Worm (Caenorhabditis elegans) whole organism, L3 larva: ENCODE data around the gene xbx-4.

Experiments
- ZK546.5 ChIP-seq: sonication (generic microtip); optimal IDR thresholded peaks from 2 replicates; lab custom pipeline; 2017; ENCODE audit warnings: missing biosample characterization, missing genetic modification characterization
- ama-1 ChIP-seq: fragments of 150-350 bp; optimal IDR thresholded peaks from 2 replicates; lab custom pipeline; 2018
- ceh-16 ChIP-seq: sonication (generic microtip); optimal IDR thresholded peaks from 2 replicates; lab custom pipeline; 2017; ENCODE audit warnings: missing biosample characterization, missing genetic modification characterization
- ceh-82 ChIP-seq: fragments of 150-350 bp; optimal IDR thresholded peaks from 2 replicates; lab custom pipeline; 2014; ENCODE audit warnings: missing biosample characterization, missing genetic modification characterization
- ceh-9 ChIP-seq: sonication (generic microtip); optimal IDR thresholded peaks from 2 replicates; lab custom pipeline; 2018; ENCODE audit warnings: missing biosample characterization, missing genetic modification characterization
- egl-27 ChIP-seq: sonication (generic microtip); optimal IDR thresholded peaks from 4 replicates; lab custom pipeline; 2017; ENCODE audit warnings: missing biosample characterization, missing genetic modification reagents, missing genetic modification characterization
- egl-5 ChIP-seq: fragments of 150-350 bp; optimal IDR thresholded peaks from 2 replicates; lab custom pipeline; 2017; ENCODE audit warnings: missing biosample characterization, missing genetic modification reagents, missing genetic modification characterization, inconsistent platforms
- elt-1 ChIP-seq: fragments of 150-350 bp; optimal IDR thresholded peaks from 2 replicates; lab custom pipeline; 2014; ENCODE audit warnings: missing biosample characterization, missing genetic modification characterization
- elt-3 ChIP-seq, 3 experiments: fragments of 150-350 bp in 1 of 3; sonication (generic microtip) in 2 of 3; optimal IDR thresholded peaks; 2 replicates in 2 of 3; 4 replicates in 1 of 3; lab custom pipeline; 2014 to 2017; ENCODE audit warnings: missing biosample characterization in 3 of 3, missing genetic modification characterization in 3 of 3
- eor-1 ChIP-seq, 2 experiments: fragments of 150-350 bp; optimal IDR thresholded peaks; 2 replicates each; lab custom pipeline; 2014 to 2018; ENCODE audit warnings: missing biosample characterization in 2 of 2, missing genetic modification characterization in 2 of 2
- fkh-10 ChIP-seq: sonication (generic microtip); optimal IDR thresholded peaks from 2 replicates; lab custom pipeline; 2017; ENCODE audit warnings: missing biosample characterization, missing genetic modification reagents, missing genetic modification characterization
- fkh-2 ChIP-seq: fragments of 150-350 bp; optimal IDR thresholded peaks from 2 replicates; lab custom pipeline; 2014; ENCODE audit warnings: missing biosample characterization, missing genetic modification reagents, missing genetic modification characterization
- fos-1 ChIP-seq: fragments of 150-350 bp; optimal IDR thresholded peaks from 2 replicates; lab custom pipeline; 2014; ENCODE audit warnings: missing biosample characterization, missing genetic modification characterization
- hmg-11 ChIP-seq: sonication (generic microtip); optimal IDR thresholded peaks from 2 replicates; lab custom pipeline; 2016; ENCODE audit warnings: missing genetic modification characterization, missing compliant biosample characterization
- jun-1 ChIP-seq: fragments of 150-350 bp; optimal IDR thresholded peaks from 2 replicates; lab custom pipeline; 2014; ENCODE audit warnings: missing biosample characterization, missing genetic modification reagents, missing genetic modification characterization
- lin-15B ChIP-seq: fragments of 150-350 bp; optimal IDR thresholded peaks from 2 replicates; lab custom pipeline; 2014; ENCODE audit warnings: missing biosample characterization, missing genetic modification characterization
- lin-39 ChIP-seq: fragments of 150-350 bp; optimal IDR thresholded peaks from 2 replicates; lab custom pipeline; 2018; ENCODE audit warnings: missing biosample characterization, missing genetic modification reagents, missing genetic modification characterization
- lsy-12 ChIP-seq: sonication (generic microtip); optimal IDR thresholded peaks from 2 replicates; lab custom pipeline; 2016; ENCODE audit warnings: mild to moderate bottlenecking, missing genetic modification characterization, missing compliant biosample characterization
- mdl-1 ChIP-seq: fragments of 150-350 bp; optimal IDR thresholded peaks from 2 replicates; lab custom pipeline; 2014; ENCODE audit warnings: missing biosample characterization, missing genetic modification characterization
- nfya-1 ChIP-seq: sonication (generic microtip); optimal IDR thresholded peaks from 2 replicates; lab custom pipeline; 2017; ENCODE audit warnings: missing genetic modification characterization, mild to moderate bottlenecking, missing compliant biosample characterization, antibody characterized with exemption, moderate library complexity; ENCODE audit not compliant: insufficient read depth
- nhr-11 ChIP-seq: fragments of 150-350 bp; optimal IDR thresholded peaks from 2 replicates; lab custom pipeline; 2014; ENCODE audit warnings: missing biosample characterization, missing genetic modification characterization
- nhr-12 ChIP-seq: fragments of 150-350 bp; optimal IDR thresholded peaks from 2 replicates; lab custom pipeline; 2014; ENCODE audit warnings: missing biosample characterization, missing genetic modification characterization
- nhr-23 ChIP-seq: fragments of 150-350 bp; optimal IDR thresholded peaks from 2 replicates; lab custom pipeline; 2014; ENCODE audit warnings: missing biosample characterization, missing genetic modification reagents, missing genetic modification characterization
- nhr-237 ChIP-seq: fragments of 150-350 bp; optimal IDR thresholded peaks from 2 replicates; lab custom pipeline; 2014; ENCODE audit warnings: missing biosample characterization, missing genetic modification characterization
- nhr-25 ChIP-seq: sonication (generic microtip); optimal IDR thresholded peaks from 2 replicates; lab custom pipeline; 2017; ENCODE audit warnings: missing biosample characterization, missing genetic modification characterization
- nhr-28 ChIP-seq: fragments of 150-350 bp; optimal IDR thresholded peaks from 2 replicates; lab custom pipeline; 2014; ENCODE audit warnings: missing biosample characterization, missing genetic modification characterization
- nhr-43 ChIP-seq: sonication (generic microtip); optimal IDR thresholded peaks from 2 replicates; lab custom pipeline; 2016; ENCODE audit warnings: mild to moderate bottlenecking, missing genetic modification characterization, missing compliant biosample characterization; ENCODE audit not compliant: poor library complexity, severe bottlenecking
- nhr-67 ChIP-seq: fragments of 150-350 bp; optimal IDR thresholded peaks from 2 replicates; lab custom pipeline; 2014; ENCODE audit warnings: missing biosample characterization, missing genetic modification characterization
- nhr-76 ChIP-seq: fragments of 150-350 bp; sonication (generic microtip); optimal IDR thresholded peaks from 5 replicates; lab custom pipeline; 2014; ENCODE audit warnings: missing biosample characterization, missing genetic modification characterization
- nhr-77 ChIP-seq: fragments of 150-350 bp; optimal IDR thresholded peaks from 2 replicates; lab custom pipeline; 2014; ENCODE audit warnings: missing biosample characterization, missing genetic modification characterization
- pha-4 ChIP-seq: fragments of 150-350 bp; optimal IDR thresholded peaks from 2 replicates; lab custom pipeline; 2014; ENCODE audit warnings: missing biosample characterization, missing genetic modification reagents, missing genetic modification characterization
- pqm-1 ChIP-seq: fragments of 150-350 bp; optimal IDR thresholded peaks from 2 replicates; lab custom pipeline; 2017; ENCODE audit warnings: missing biosample characterization, missing genetic modification characterization, inconsistent platforms
- skn-1 ChIP-seq: fragments of 150-350 bp; optimal IDR thresholded peaks from 2 replicates; lab custom pipeline; 2014; ENCODE audit warnings: missing biosample characterization, missing genetic modification characterization
- snpc-4 ChIP-seq: fragments of 150-350 bp; optimal IDR thresholded peaks from 2 replicates; lab custom pipeline; 2014; ENCODE audit warnings: missing biosample characterization, missing genetic modification characterization
- tbx-2 ChIP-seq: sonication (generic microtip); optimal IDR thresholded peaks from 2 replicates; lab custom pipeline; 2016; ENCODE audit warnings: mild to moderate bottlenecking, missing genetic modification characterization, missing compliant biosample characterization
- unc-62 ChIP-seq: fragments of 150-350 bp; sonication (generic microtip); optimal IDR thresholded peaks from 4 replicates; lab custom pipeline; 2014; ENCODE audit warnings: missing biosample characterization, missing genetic modification reagents, missing genetic modification characterization
- zag-1 ChIP-seq: fragments of 150-350 bp; optimal IDR thresholded peaks from 2 replicates; lab custom pipeline; 2014; ENCODE audit warnings: missing biosample characterization, missing genetic modification characterization
- ztf-4 ChIP-seq: fragments of 150-350 bp; optimal IDR thresholded peaks from 2 replicates; lab custom pipeline; 2014; ENCODE audit warnings: missing biosample characterization, missing genetic modification characterization

Gene xbx-4

ce11 chrIV:2114337-2114736, at the start of gene xbx-4:
Gene xbx-4, plus strand, starts transcription at chrIV:2114637.
- no peak for TF ChIP-seq lin-39 (tag; lab: Kevin White, UChicago)
- no peak for TF ChIP-seq lin-15B (tag; lab: Kevin White, UChicago)
- TF ChIP-seq skn-1 = no peak
- TF ChIP-seq nhr-237 = no peak
- no peak for TF ChIP-seq ceh-9 (tag; lab: Kevin White, UChicago)

ce11 chrIV:2065895-2066294, 48.5 kb upstream of the xbx-4 start, which contains the start of gene arrd-26:
Gene arrd-26, plus strand, starts transcription at chrIV:2066195.
- TF ChIP-seq nhr-12 (tag; lab: Kevin White, UChicago) (no peak), fkh-2 (no peak), ceh-9 (tag; lab: Kevin White, UChicago) (no peak), ztf-4 (tag; lab: Kevin White, UChicago) (no peak), nhr-237 (no peak), nfya-1 (tag; lab: Kevin White, UChicago) (no peak), mdl-1 (no peak), snpc-4 (no peak), ZK546.5 (tag; lab: Kevin White, UChicago) (no peak), tbx-2 (tag; lab: Kevin White, UChicago) (no peak), pqm-1 (tag; lab: Kevin White, UChicago) (no peak), jun-1 (tag; lab: Kevin White, UChicago) (no peak), pha-4 (tag; lab: Kevin White, UChicago) (no peak)

ce11 chrIV:2077159-2077835, 37.1 kb upstream of the xbx-4 start:
- TF ChIP-seq egl-5 (tag; lab: Kevin White, UChicago) (no peak), jun-1 (tag; lab: Kevin White, UChicago) (no peak), fkh-10 (GFP tag; lab: Kevin White, UChicago) (no peak), nhr-25 (tag; lab: Kevin White, UChicago) (no peak), snpc-4 (no peak), ztf-4 (tag; lab: Kevin White, UChicago) (no peak), zag-1 (tag; lab: Kevin White, UChicago) (no peak), ceh-82 (tag; lab: Kevin White, UChicago) (no peak)
- TF ChIP-seq, all 47 proteins: peak for 0

- TF ChIP-seq lsy-12 (tag; lab: Kevin White, UChicago) (no peak), nhr-25 (tag; lab: Kevin White, UChicago) (no peak), nhr-23 (tag; lab: Kevin White, UChicago) (no peak), ceh-82 (tag; lab: Kevin White, UChicago) (no peak), nhr-76 (no peak), nhr-237 (no peak)
Observed at ce11 chrIV:2080340-2080739, 34.1 kb upstream of the xbx-4 start.

DNA sequence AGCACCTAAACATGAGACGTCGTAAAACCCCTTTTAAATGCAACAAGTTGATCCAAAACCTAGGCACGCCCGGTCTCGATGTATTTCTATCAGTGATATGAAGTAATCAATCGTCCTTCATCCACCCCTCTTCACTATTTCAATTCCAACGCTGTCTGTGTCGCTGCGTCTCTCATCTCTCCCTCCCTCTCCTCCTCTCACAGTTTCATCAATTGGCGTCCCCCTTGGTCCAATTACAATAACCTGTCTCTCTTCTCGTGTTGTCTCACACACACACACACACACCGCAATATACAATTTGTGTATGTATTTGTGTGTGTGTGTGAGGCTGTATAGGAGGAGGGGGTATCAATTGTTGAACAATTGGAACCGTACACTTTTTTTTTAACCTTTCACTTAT, 31.3 kb upstream of the xbx-4 start:
- no peak for TF ChIP-seq nhr-11
- TF ChIP-seq nhr-77 = no peak
- peak in 1 of 3 experiments; percentile 16 for TF ChIP-seq elt-3 (tag; optimal IDR thresholded peaks at IDR 0.05; lab: Kevin White, UChicago)
- TF ChIP-seq jun-1 (tag; lab: Kevin White, UChicago) = no peak
- peak; percentile 5 for TF ChIP-seq nhr-23 (tag; lab: Kevin White, UChicago)
- no peak for TF ChIP-seq nhr-67
- peak; percentile 15 for TF ChIP-seq nhr-43 (tag; lab: Kevin White, UChicago)
- TF ChIP-seq unc-62 (GFP tag; lab: Kevin White, UChicago) = no peak
- peak; percentile 20 for TF ChIP-seq hmg-11 (tag; lab: Kevin White, UChicago)
- peak; percentile 66 for TF ChIP-seq nhr-25 (tag; lab: Kevin White, UChicago)

- TF ChIP-seq elt-1 (tag; lab: Kevin White, UChicago) (no peak), zag-1 (tag; lab: Kevin White, UChicago) (no peak), fos-1 (tag; lab: Kevin White, UChicago) (no peak), ceh-16 (no peak), ZK546.5 (tag; lab: Kevin White, UChicago) (no peak), jun-1 (tag; lab: Kevin White, UChicago) (no peak), mdl-1 (no peak), lsy-12 (tag; lab: Kevin White, UChicago) (no peak), fkh-2 (no peak), eor-1 (tag; optimal IDR thresholded peaks at IDR 0.05; lab: Kevin White, UChicago) (no peak), nhr-12 (tag; lab: Kevin White, UChicago) (no peak), ama-1 (no peak), nhr-28 (no peak), nhr-76 (no peak), egl-27 (tag; lab: Kevin White, UChicago) (no peak)
Observed at ce11 chrIV:2083734-2084133, 30.7 kb upstream of the xbx-4 start, which contains the start of gene mca-2. Gene mca-2, plus strand, starts transcription at chrIV:2084034.
